Fruit fly (Drosophila melanogaster) whole organism, prepupa: Measurements from ENCODE around the gene CG13367.

ENCODE experiments used
- CG16779 ChIP-seq: fragments of 200-800 bp; sonication (Bioruptor generic); optimal IDR thresholded peaks from 3 replicates; lab custom pipeline; 2017; ENCODE audit warnings: missing biosample characterization, mild to moderate bottlenecking, missing genetic modification characterization
- CG6792 ChIP-seq: fragments of 200-800 bp; sonication (Bioruptor generic); optimal IDR thresholded peaks from 3 replicates; lab custom pipeline; 2016; ENCODE audit warnings: missing biosample characterization, missing genetic modification characterization
- Gug ChIP-seq: fragments of 200-800 bp; sonication (Bioruptor generic); IDR thresholded peaks from 2 replicates; pipeline ENCODE4 v1.3.6; 2022; ENCODE audit warnings: missing biosample characterization, missing genetic modification characterization
- ss ChIP-seq, 2 experiments: fragments of 200-800 bp; sonication (Bioruptor generic); optimal IDR thresholded peaks; 2 replicates in 1 of 2; 3 replicates in 1 of 2; lab custom pipeline; 2017 to 2018; ENCODE audit warnings: mild to moderate bottlenecking in 2 of 2, missing biosample characterization in 2 of 2, missing genetic modification characterization in 2 of 2, moderate library complexity in 1 of 2

dm6 chrX:654949-655348 is 10.4 kb downstream of the CG13367 start:
- TF ChIP-seq CG16779 (tag; lab: Kevin White, UChicago) = peak; percentile 92
- TF ChIP-seq Gug (GFP tag; lab: Robert Waterston, UW) = peak; percentile 97
- TF ChIP-seq CG6792 (GFP tag; lab: Kevin White, UChicago) = peak; percentile 96
- peak; percentile 93 to 96 for TF ChIP-seq ss (GFP tag; optimal IDR thresholded peaks at IDR 0.05; lab: Kevin White, UChicago)
